Fruit fly (Drosophila melanogaster) Kc167 (cell line): Measurements from ENCODE around the gene CG32551.

ENCODE experiments used
- Myc ChIP-seq: fragments of >200 bp; optimal IDR thresholded peaks from 2 replicates; lab custom pipeline; 2017; ENCODE audit warnings: missing external identifiers
- Sin3A ChIP-seq: fragments of >200 bp; optimal IDR thresholded peaks from 2 replicates; lab custom pipeline; 2018; ENCODE audit warnings: missing external identifiers
- h ChIP-seq: fragments of >200 bp; optimal IDR thresholded peaks from 3 replicates; lab custom pipeline; 2018; ENCODE audit warnings: missing external identifiers
- insv ChIP-seq: fragments of >200 bp; optimal IDR thresholded peaks from 3 replicates; lab custom pipeline; 2018; ENCODE audit warnings: missing external identifiers
- psq ChIP-seq: fragments of >200 bp; optimal IDR thresholded peaks from 2 replicates; lab custom pipeline; 2017; ENCODE audit warnings: missing external identifiers
- ttk ChIP-seq: sonication (Bioruptor generic); optimal IDR thresholded peaks from 2 replicates; lab custom pipeline; 2017; ENCODE audit warnings: missing external identifiers

CG32551 gene

DNA sequence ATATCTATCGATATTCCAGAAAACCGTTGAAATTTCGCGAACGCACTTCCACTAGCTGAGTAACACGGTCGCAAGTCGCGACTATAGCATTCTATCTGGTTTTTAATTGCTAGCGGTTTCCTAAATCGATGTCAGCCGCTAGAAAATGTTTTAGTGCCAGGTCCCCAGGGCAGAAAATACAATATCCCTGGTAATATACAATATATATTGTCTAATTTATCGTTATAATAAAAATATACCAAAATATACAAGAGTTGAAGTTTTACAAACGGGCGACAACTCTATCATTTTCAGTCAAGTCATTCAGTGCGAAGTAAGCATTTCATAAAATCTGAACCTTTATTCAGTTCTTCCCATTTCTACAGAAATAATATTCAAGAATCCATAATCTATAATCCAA lies 23.6 kb upstream of the CG32551 start, which contains the start of gene CG15056:
CG15056 (plus strand) TSS at position 301 of the 400 bp plus-strand sequence.
- TF ChIP-seq Sin3A (lab: Kevin White, UChicago) (no peak), ttk (lab: Kevin White, UChicago) (no peak), psq (lab: Kevin White, UChicago) (no peak), Myc (lab: Kevin White, UChicago) (no peak), insv (lab: Kevin White, UChicago) (no peak), h (no peak)

DNA sequence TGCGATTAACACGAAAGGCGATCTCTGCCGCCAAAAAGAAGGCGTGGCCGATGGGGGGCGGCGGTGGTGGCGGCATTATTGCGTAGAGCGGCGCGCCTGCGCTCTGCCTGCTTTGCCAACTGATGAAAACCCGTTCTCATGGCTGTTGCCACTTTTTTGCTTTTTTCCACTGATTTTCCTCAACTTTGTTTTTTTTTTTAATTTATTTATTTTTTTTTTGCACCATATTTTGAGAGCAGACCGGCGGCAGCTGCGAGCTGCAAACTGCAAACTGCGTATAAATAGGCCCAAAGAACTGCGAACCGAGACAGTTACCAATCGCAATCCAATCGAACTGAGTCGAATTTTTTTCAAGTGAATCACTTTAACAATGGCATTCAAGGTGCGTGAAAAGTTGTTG lies 16.6 kb upstream of the CG32551 start, which contains the start of gene CG42323:
CG42323 (plus strand) TSS at position 302 of the 400 bp plus-strand sequence.
- TF ChIP-seq insv (lab: Kevin White, UChicago), result no peak
- TF ChIP-seq h, result no peak
- TF ChIP-seq Sin3A (lab: Kevin White, UChicago), result no peak
- TF ChIP-seq psq (lab: Kevin White, UChicago), result no peak
- no peak for TF ChIP-seq ttk (lab: Kevin White, UChicago)
- TF ChIP-seq Myc (lab: Kevin White, UChicago), result no peak

DNA sequence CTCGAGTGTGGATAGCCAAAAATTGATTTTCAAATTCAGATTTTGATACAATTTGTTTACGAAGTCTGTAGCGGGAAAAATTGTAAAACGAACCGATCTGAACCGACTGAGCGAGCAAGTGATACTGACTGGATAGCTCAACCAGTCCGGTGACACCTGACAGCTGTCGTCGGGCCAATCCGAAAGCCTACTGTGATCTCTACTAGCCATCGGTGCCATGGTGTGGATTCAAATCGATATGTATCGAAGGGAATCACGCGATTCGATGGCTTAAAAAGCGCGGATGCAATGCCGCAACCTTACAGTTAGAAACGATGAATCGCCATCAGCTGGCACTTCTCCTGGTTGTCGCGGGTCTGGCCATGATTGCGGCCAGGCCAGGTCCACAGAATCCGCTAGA lies 1.5 kb upstream of the CG32551 start, which contains the start of gene CG6290:
CG6290 (plus strand) TSS at position 301 of the 400 bp plus-strand sequence.
- TF ChIP-seq Myc (lab: Kevin White, UChicago) (no peak), ttk (lab: Kevin White, UChicago) (no peak), insv (lab: Kevin White, UChicago) (no peak), Sin3A (lab: Kevin White, UChicago) (no peak), psq (lab: Kevin White, UChicago) (no peak), h (no peak)

DNA sequence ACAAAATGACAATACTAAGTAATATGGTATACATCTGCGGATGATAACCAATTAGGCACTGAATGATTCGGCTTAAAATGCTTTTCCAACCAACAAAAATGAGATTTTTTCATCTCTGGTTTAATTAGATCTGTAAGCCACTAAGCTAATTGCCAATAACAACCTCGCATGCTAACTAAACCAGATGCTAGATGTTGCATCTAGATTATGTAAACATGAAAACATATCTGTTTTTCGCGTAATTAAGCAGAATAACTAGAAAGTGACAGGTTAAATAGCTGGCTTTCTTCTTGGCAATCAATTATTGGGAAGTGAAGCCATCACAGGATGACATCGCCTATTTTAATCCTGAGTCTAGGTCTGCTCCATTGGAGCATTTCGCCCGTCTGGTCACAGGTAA lies 699 bp downstream of the CG32551 start, which contains the start of gene CG43841:
CG43841 (plus strand) TSS at position 301 of the 400 bp plus-strand sequence.
- TF ChIP-seq Sin3A (lab: Kevin White, UChicago) (no peak), h (no peak), psq (lab: Kevin White, UChicago) (no peak), ttk (lab: Kevin White, UChicago) (no peak), Myc (lab: Kevin White, UChicago) (no peak), insv (lab: Kevin White, UChicago) (no peak)

dm6 chrX:18440481-18440880 lies 1.8 kb downstream of the CG32551 start, which contains the start of gene CG32548:
TSS of gene CG32548 (minus strand) at chrX:18440581.
- TF ChIP-seq Myc (lab: Kevin White, UChicago) (no peak), h (no peak), psq (lab: Kevin White, UChicago) (no peak), ttk (lab: Kevin White, UChicago) (no peak), insv (lab: Kevin White, UChicago) (no peak), Sin3A (lab: Kevin White, UChicago) (no peak)

DNA sequence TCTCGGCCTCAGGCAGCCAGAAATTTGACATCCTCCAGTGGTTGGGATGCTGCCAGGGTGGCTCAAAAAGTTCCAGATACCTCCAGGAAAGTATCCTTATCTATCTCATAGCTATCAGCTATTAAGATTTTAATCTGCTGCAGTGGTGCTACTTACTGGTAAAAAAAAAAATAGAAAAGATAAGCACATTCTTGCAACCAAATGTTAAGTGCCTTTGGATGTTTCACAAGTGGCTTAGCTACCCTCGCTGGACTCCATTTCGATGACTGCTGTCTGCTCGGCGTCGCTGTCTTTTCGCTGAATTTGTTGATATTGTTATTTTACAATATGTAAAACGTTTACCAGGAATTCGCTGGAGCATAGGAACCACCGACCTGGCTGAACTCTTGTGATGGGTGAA lies 14.0 kb downstream of the CG32551 start:
- TF ChIP-seq ttk (lab: Kevin White, UChicago) (no peak), psq (lab: Kevin White, UChicago) (no peak), h (no peak), Myc (lab: Kevin White, UChicago) (no peak), insv (lab: Kevin White, UChicago) (no peak), Sin3A (lab: Kevin White, UChicago) (no peak)

dm6 chrX:18460318-18460717 lies 21.6 kb downstream of the CG32551 start, which contains the start of gene CG43843:
TSS of gene CG43843 (minus strand) at chrX:18460418.
- TF ChIP-seq insv (lab: Kevin White, UChicago) (no peak), Sin3A (lab: Kevin White, UChicago) (no peak), h (no peak), psq (lab: Kevin White, UChicago) (no peak), ttk (lab: Kevin White, UChicago) (no peak), Myc (lab: Kevin White, UChicago) (no peak)

DNA sequence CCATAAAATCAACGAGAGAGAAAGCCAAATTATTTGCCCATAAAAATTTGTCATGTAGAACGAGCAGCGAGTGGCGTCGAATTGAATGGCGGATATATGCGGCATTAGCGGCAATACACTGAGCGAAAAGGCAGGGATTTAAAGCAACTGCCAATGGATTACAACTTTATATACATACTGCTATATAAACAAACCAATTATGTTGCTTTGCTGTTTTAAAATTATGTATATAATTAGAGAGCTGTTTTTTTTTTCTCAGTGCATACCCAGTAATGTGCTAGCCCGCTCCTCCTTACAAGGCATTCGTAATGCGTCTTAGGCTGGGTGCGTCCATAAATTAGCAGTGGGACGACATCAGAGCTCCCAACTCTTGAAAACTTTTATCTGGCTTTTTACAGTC lies 29.2 kb downstream of the CG32551 start:
- no peak for TF ChIP-seq ttk (lab: Kevin White, UChicago)
- no peak for TF ChIP-seq psq (lab: Kevin White, UChicago)
- TF ChIP-seq Myc (lab: Kevin White, UChicago), result no peak
- no peak for TF ChIP-seq h
- no peak for TF ChIP-seq insv (lab: Kevin White, UChicago)
- TF ChIP-seq Sin3A (lab: Kevin White, UChicago), result no peak

dm6 chrX:18479307-18480134 lies 40.9 kb downstream of the CG32551 start, which contains the start of gene CG32547:
TSS of gene CG32547 (minus strand) at chrX:18479487.
- no peak for TF ChIP-seq Sin3A (lab: Kevin White, UChicago)
- TF ChIP-seq psq (lab: Kevin White, UChicago), result peak; percentile 99

DNA sequence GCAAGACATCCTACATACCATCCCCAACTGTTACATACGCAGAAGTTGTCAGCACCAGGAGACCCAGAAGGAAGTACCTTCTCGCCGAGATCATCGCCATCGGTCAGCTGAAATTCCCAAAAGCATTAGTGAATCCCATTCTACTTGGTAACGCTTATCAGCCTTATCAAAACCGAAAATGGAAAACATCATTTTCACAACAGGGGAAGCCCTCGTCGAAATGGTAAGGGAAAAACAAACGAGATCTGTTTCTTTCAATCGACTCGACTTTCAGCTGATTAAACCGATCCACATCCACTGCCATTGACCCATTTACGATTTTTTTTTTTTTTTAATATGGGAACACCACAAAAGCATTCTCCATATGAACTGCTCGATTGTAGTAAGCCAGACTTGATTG lies 43.9 kb downstream of the CG32551 start:
- TF ChIP-seq ttk (lab: Kevin White, UChicago) (no peak), Myc (lab: Kevin White, UChicago) (no peak), insv (lab: Kevin White, UChicago) (no peak), h (no peak)

- TF ChIP-seq Myc (lab: Kevin White, UChicago) (no peak), h (no peak), psq (lab: Kevin White, UChicago) (no peak), Sin3A (lab: Kevin White, UChicago) (no peak)
These were observed 44.9 kb downstream of the CG32551 start, which contains the start of gene Hayan for dm6 chrX:18483261-18484218. TSS of gene Hayan (minus strand) at chrX:18483772.
